Worm (Caenorhabditis elegans) whole organism, young adult: ENCODE measurements around the gene scl-21.

Experiments used
- B0019.2 ChIP-seq: fragments of 200-800 bp; sonication (Bioruptor generic); conservative IDR thresholded peaks from 2 replicates; pipeline ENCODE4 v1.3.6; 2022; ENCODE audit warnings: missing genetic modification reagents, missing genetic modification characterization, missing compliant biosample characterization
- B0261.1 ChIP-seq: sonication (generic microtip); optimal IDR thresholded peaks from 2 replicates; lab custom pipeline; 2016; ENCODE audit warnings: mild to moderate bottlenecking, missing genetic modification characterization, moderate library complexity, missing compliant biosample characterization
- B0336.3 ChIP-seq: fragments of 200-800 bp; sonication (Bioruptor generic); IDR thresholded peaks from 2 replicates; pipeline ENCODE4 v1.3.6; 2022; ENCODE audit warnings: missing genetic modification characterization, missing compliant biosample characterization
- D2030.7 ChIP-seq: fragments of 200-800 bp; sonication (Bioruptor generic); IDR thresholded peaks from 2 replicates; pipeline ENCODE4 v1.3.6; 2022; ENCODE audit warnings: missing genetic modification reagents, missing genetic modification characterization, missing compliant biosample characterization
- F10E7.11 ChIP-seq: sonication (generic microtip); optimal IDR thresholded peaks from 2 replicates; lab custom pipeline; 2017; ENCODE audit warnings: mild to moderate bottlenecking, missing genetic modification characterization, moderate library complexity, missing compliant biosample characterization
- F22D6.2 ChIP-seq: sonication (generic microtip); optimal IDR thresholded peaks from 2 replicates; lab custom pipeline; 2016; ENCODE audit warnings: mild to moderate bottlenecking, missing genetic modification characterization, missing compliant biosample characterization
- F23B12.7 ChIP-seq: sonication (generic microtip); optimal IDR thresholded peaks from 2 replicates; lab custom pipeline; 2017; ENCODE audit warnings: missing genetic modification characterization, mild to moderate bottlenecking, missing compliant biosample characterization, antibody characterized with exemption, moderate library complexity; ENCODE audit not compliant: insufficient read depth
- F33H1.4 ChIP-seq: fragments of 200-800 bp; sonication (Bioruptor generic); IDR thresholded peaks from 2 replicates; pipeline ENCODE4 v1.3.6; 2022; ENCODE audit warnings: missing genetic modification reagents, missing genetic modification characterization, missing compliant biosample characterization
- F52B5.7 ChIP-seq: sonication (generic microtip); optimal IDR thresholded peaks from 2 replicates; lab custom pipeline; 2016; ENCODE audit warnings: mild to moderate bottlenecking, missing genetic modification characterization, missing compliant biosample characterization
- F55B11.4 ChIP-seq: sonication (generic microtip); optimal IDR thresholded peaks from 2 replicates; lab custom pipeline; 2016; ENCODE audit warnings: missing compliant biosample characterization, missing genetic modification characterization, borderline replicate concordance; ENCODE audit not compliant: insufficient read depth
- F57A8.1 ChIP-seq: fragments of 200-800 bp; sonication (Bioruptor generic); optimal IDR thresholded peaks from 2 replicates; lab custom pipeline; 2018; ENCODE audit warnings: mild to moderate bottlenecking, missing genetic modification characterization, moderate library complexity, missing compliant biosample characterization
- K12H6.12 ChIP-seq: fragments of 200-800 bp; sonication (Bioruptor generic); optimal IDR thresholded peaks from 2 replicates; lab custom pipeline; 2018; ENCODE audit warnings: mild to moderate bottlenecking, missing genetic modification characterization, missing compliant biosample characterization
- T26A5.8 ChIP-seq: sonication (generic microtip); optimal IDR thresholded peaks from 2 replicates; lab custom pipeline; 2016; ENCODE audit warnings: missing genetic modification characterization, missing compliant biosample characterization
- Y56A3A.18 ChIP-seq: fragments of 200-800 bp; sonication (Bioruptor generic); IDR thresholded peaks from 2 replicates; pipeline ENCODE4 v1.3.6; 2022; ENCODE audit warnings: missing genetic modification reagents, missing genetic modification characterization, missing compliant biosample characterization
- Y79H2A.3 ChIP-seq: fragments of 200-800 bp; sonication (Bioruptor generic); conservative IDR thresholded peaks from 2 replicates; pipeline ENCODE4 v1.3.6; 2022; ENCODE audit warnings: missing genetic modification reagents, missing genetic modification characterization, missing compliant biosample characterization
- bed-2 ChIP-seq: fragments of 200-800 bp; sonication (Bioruptor generic); IDR thresholded peaks from 2 replicates; pipeline ENCODE4 v1.3.6; 2022; ENCODE audit warnings: missing genetic modification reagents, missing genetic modification characterization, missing compliant biosample characterization
- ceh-100 ChIP-seq: fragments of 200-800 bp; sonication (Bioruptor generic); IDR thresholded peaks from 2 replicates; pipeline ENCODE4 v1.3.6; 2022; ENCODE audit warnings: missing genetic modification reagents, missing genetic modification characterization, missing compliant biosample characterization
- ceh-91 ChIP-seq: fragments of 200-800 bp; sonication (Bioruptor generic); IDR thresholded peaks from 2 replicates; pipeline ENCODE4 v1.3.6; 2022; ENCODE audit warnings: missing genetic modification reagents, missing genetic modification characterization, missing compliant biosample characterization
- dpl-1 ChIP-seq: fragments of 150-350 bp; optimal IDR thresholded peaks from 2 replicates; lab custom pipeline; 2014; ENCODE audit warnings: missing biosample characterization, missing genetic modification reagents, missing genetic modification characterization
- egrh-3 ChIP-seq: fragments of 200-800 bp; sonication (Bioruptor generic); IDR thresholded peaks from 2 replicates; pipeline ENCODE4 v1.3.6; 2022; ENCODE audit warnings: missing genetic modification reagents, missing genetic modification characterization, missing compliant biosample characterization
- ekl-4 ChIP-seq: fragments of 200-800 bp; sonication (Bioruptor generic); IDR thresholded peaks from 2 replicates; pipeline ENCODE4 v1.3.6; 2022; ENCODE audit warnings: missing genetic modification reagents, missing genetic modification characterization, missing compliant biosample characterization
- gei-17 ChIP-seq: fragments of 200-800 bp; sonication (Bioruptor generic); optimal IDR thresholded peaks from 2 replicates; lab custom pipeline; 2018; ENCODE audit warnings: mild to moderate bottlenecking, missing genetic modification characterization, missing compliant biosample characterization
- hlh-26 ChIP-seq: fragments of 200-800 bp; sonication (Bioruptor generic); conservative IDR thresholded peaks from 2 replicates; pipeline ENCODE4 v1.3.6; 2022; ENCODE audit warnings: missing genetic modification reagents, missing genetic modification characterization, missing compliant biosample characterization
- let-607 ChIP-seq, 2 experiments: fragments of 200-800 bp in 1 of 2; sonication (Bioruptor generic) in 1 of 2; sonication (generic microtip) in 1 of 2; optimal IDR thresholded peaks; 2 replicates each; lab custom pipeline; 2016 to 2018; ENCODE audit warnings: mild to moderate bottlenecking in 2 of 2, missing compliant biosample characterization in 2 of 2, missing genetic modification characterization in 2 of 2, moderate library complexity in 2 of 2, missing genotype in 1 of 2
- lir-1 ChIP-seq: fragments of 200-800 bp; sonication (Bioruptor generic); conservative IDR thresholded peaks from 2 replicates; pipeline ENCODE4 v1.3.6; 2022; ENCODE audit warnings: missing genetic modification reagents, missing genetic modification characterization, missing compliant biosample characterization
- madf-6 ChIP-seq: fragments of 200-800 bp; sonication (Bioruptor generic); IDR thresholded peaks from 2 replicates; pipeline ENCODE4 v1.3.6; 2022; ENCODE audit warnings: missing genetic modification reagents, missing genetic modification characterization, missing compliant biosample characterization
- mel-28 ChIP-seq: sonication (generic microtip); optimal IDR thresholded peaks from 2 replicates; lab custom pipeline; 2016; ENCODE audit warnings: borderline replicate concordance, mild to moderate bottlenecking, missing genetic modification characterization, missing compliant biosample characterization
- mes-4 ChIP-seq: sonication (generic microtip); optimal IDR thresholded peaks from 2 replicates; lab custom pipeline; 2016; ENCODE audit warnings: missing genotype, missing genetic modification characterization, missing compliant biosample characterization
- mxl-1 ChIP-seq: sonication (generic microtip); optimal IDR thresholded peaks from 2 replicates; lab custom pipeline; 2016; ENCODE audit warnings: missing genetic modification characterization, missing compliant biosample characterization
- nfyb-1 ChIP-seq: fragments of 200-800 bp; sonication (Bioruptor generic); IDR thresholded peaks from 2 replicates; pipeline ENCODE4 v1.3.6; 2022; ENCODE audit warnings: missing genetic modification reagents, missing genetic modification characterization, missing compliant biosample characterization
- nhr-179 ChIP-seq: sonication (generic microtip); optimal IDR thresholded peaks from 2 replicates; lab custom pipeline; 2016; ENCODE audit warnings: mild to moderate bottlenecking, missing genetic modification characterization, missing compliant biosample characterization
- nhr-90 ChIP-seq: sonication (generic microtip); optimal IDR thresholded peaks from 2 replicates; lab custom pipeline; 2016; ENCODE audit warnings: missing genotype, mild to moderate bottlenecking, missing genetic modification characterization, missing compliant biosample characterization
- rec-8 ChIP-seq, 2 experiments: sonication (generic microtip); optimal IDR thresholded peaks; 2 replicates each; lab custom pipeline; 2016; ENCODE audit warnings: mild to moderate bottlenecking in 2 of 2, missing genetic modification characterization in 2 of 2, missing genetic modification reagents in 2 of 2, missing genotype in 2 of 2, missing biosample characterization in 1 of 2, missing compliant biosample characterization in 1 of 2, moderate library complexity in 1 of 2
- repo-1 ChIP-seq: sonication (generic microtip); optimal IDR thresholded peaks from 2 replicates; lab custom pipeline; 2017; ENCODE audit warnings: mild to moderate bottlenecking, missing genetic modification characterization, missing compliant biosample characterization
- rpc-1 ChIP-seq, 2 experiments: fragments of 150-350 bp in 1 of 2; sonication (generic microtip) in 1 of 2; optimal IDR thresholded peaks; 2 replicates each; lab custom pipeline; 2014 to 2018; ENCODE audit warnings: missing biosample characterization in 1 of 2, missing genetic modification characterization in 1 of 2, missing genetic modification reagents in 1 of 2, missing genotype in 1 of 2
- sdz-38 ChIP-seq: sonication (generic microtip); optimal IDR thresholded peaks from 2 replicates; lab custom pipeline; 2016; ENCODE audit warnings: missing genotype, missing genetic modification characterization, missing compliant biosample characterization
- sea-2 ChIP-seq: fragments of 200-800 bp; sonication (Bioruptor generic); IDR thresholded peaks from 2 replicates; pipeline ENCODE4 v1.3.6; 2022; ENCODE audit warnings: missing genetic modification characterization, missing compliant biosample characterization
- snpc-1.3 ChIP-seq: sonication (generic microtip); optimal IDR thresholded peaks from 2 replicates; lab custom pipeline; 2017; ENCODE audit warnings: missing genetic modification characterization, mild to moderate bottlenecking, missing compliant biosample characterization, antibody characterized with exemption, moderate library complexity, missing genotype, missing genetic modification reagents; ENCODE audit not compliant: insufficient read depth
- snpc-3.4 ChIP-seq: sonication (generic microtip); optimal IDR thresholded peaks from 2 replicates; lab custom pipeline; 2017; ENCODE audit warnings: missing genetic modification characterization, mild to moderate bottlenecking, missing compliant biosample characterization, antibody characterized with exemption, moderate library complexity, missing genotype, missing genetic modification reagents
- snpc-4 ChIP-seq, 5 experiments: fragments of 150-350 bp in 1 of 5; sonication (generic microtip) in 4 of 5; optimal IDR thresholded peaks; 2 replicates each; lab custom pipeline; 2014 to 2018; ENCODE audit warnings: missing genetic modification characterization in 5 of 5, missing biosample characterization in 3 of 5, antibody characterized with exemption in 2 of 5, mild to moderate bottlenecking in 2 of 5, missing compliant biosample characterization in 2 of 5, missing genotype in 2 of 5, moderate library complexity in 2 of 5, missing genetic modification reagents in 1 of 5
- tbp1 ChIP-seq: fragments of 200-800 bp; sonication (Bioruptor generic); optimal IDR thresholded peaks from 2 replicates; lab custom pipeline; 2018; ENCODE audit warnings: mild to moderate bottlenecking, missing genetic modification characterization, missing compliant biosample characterization
- zim-3 ChIP-seq: sonication (generic microtip); optimal IDR thresholded peaks from 2 replicates; lab custom pipeline; 2017; ENCODE audit warnings: mild to moderate bottlenecking, missing genetic modification characterization, moderate library complexity, missing compliant biosample characterization
- ztf-3 ChIP-seq: fragments of 200-800 bp; sonication (Bioruptor generic); optimal IDR thresholded peaks from 2 replicates; lab custom pipeline; 2018; ENCODE audit warnings: mild to moderate bottlenecking, missing genetic modification characterization, missing compliant biosample characterization

The scl-21 gene

ce11 chrV:19484507-19484906 lies 11.0 kb downstream of the scl-21 start, which contains the start of gene Y43F8B.17:
Gene Y43F8B.17, plus strand, starts transcription at chrV:19484721.
- TF ChIP-seq snpc-1.3 (tag; lab: Kevin White, UChicago) (no peak), mxl-1 (tag; lab: Kevin White, UChicago) (no peak), tbp1 (GFP tag; lab: Kevin White, UChicago) (peak; percentile 84), ekl-4 (GFP tag; lab: Robert Waterston, UW) (no peak), ceh-91 (GFP tag; lab: Robert Waterston, UW) (no peak), snpc-4 (GFP tag; optimal IDR thresholded peaks at IDR 0.05; lab: Kevin White, UChicago) (no peak), snpc-4 (tag; optimal IDR thresholded peaks at IDR 0.05; lab: Kevin White, UChicago) (no peak), D2030.7 (GFP tag; lab: Robert Waterston, UW) (no peak), snpc-3.4 (tag; lab: Kevin White, UChicago) (no peak), F33H1.4 (GFP tag; lab: Robert Waterston, UW) (no peak), egrh-3 (GFP tag; lab: Robert Waterston, UW) (no peak), F22D6.2 (tag; lab: Kevin White, UChicago) (no peak), sdz-38 (tag; lab: Kevin White, UChicago) (no peak), ztf-3 (GFP tag; lab: Kevin White, UChicago) (no peak), gei-17 (no peak), zim-3 (tag; lab: Kevin White, UChicago) (no peak), mel-28 (tag; lab: Kevin White, UChicago) (no peak), F10E7.11 (tag; lab: Kevin White, UChicago) (no peak), K12H6.12 (tag; lab: Kevin White, UChicago) (no peak), rpc-1 (optimal IDR thresholded peaks at IDR 0.05; lab: Kevin White, UChicago) (peak; percentile 51), rpc-1 (tag; optimal IDR thresholded peaks at IDR 0.05; lab: Kevin White, UChicago) (peak; percentile 71), F52B5.7 (tag; lab: Kevin White, UChicago) (no peak), dpl-1 (GFP tag; lab: Kevin White, UChicago) (no peak), B0261.1 (tag; lab: Kevin White, UChicago) (peak; percentile 62), F55B11.4 (tag; lab: Kevin White, UChicago) (no peak), sea-2 (no peak), bed-2 (GFP tag; lab: Robert Waterston, UW) (no peak), nhr-179 (tag; lab: Kevin White, UChicago) (no peak)

ce11 chrV:19482535-19482934 lies 13.0 kb downstream of the scl-21 start, which contains the start of gene Y43F8B.22:
Gene Y43F8B.22, plus strand, starts transcription at chrV:19482835.
- no peak for TF ChIP-seq repo-1
- no peak for TF ChIP-seq snpc-3.4 (tag; lab: Kevin White, UChicago)
- no peak for TF ChIP-seq mel-28 (tag; lab: Kevin White, UChicago)
- no peak for TF ChIP-seq F55B11.4 (tag; lab: Kevin White, UChicago)
- no peak for TF ChIP-seq F22D6.2 (tag; lab: Kevin White, UChicago)
- TF ChIP-seq F23B12.7 (tag; lab: Kevin White, UChicago), result no peak
- TF ChIP-seq F57A8.1 (GFP tag; lab: Kevin White, UChicago), result no peak
- no peak for TF ChIP-seq Y79H2A.3 (GFP tag; lab: Robert Waterston, UW)
- TF ChIP-seq T26A5.8 (tag; lab: Kevin White, UChicago), result no peak
- no peak for TF ChIP-seq ceh-100 (GFP tag; lab: Robert Waterston, UW)
- TF ChIP-seq hlh-26 (GFP tag; lab: Robert Waterston, UW), result no peak

ce11 chrV:19477852-19478251 lies 17.6 kb downstream of the scl-21 start, which contains the start of gene Y43F8B.9:
Gene Y43F8B.9, plus strand, starts transcription at chrV:19478152.
- TF ChIP-seq B0019.2 (GFP tag; lab: Robert Waterston, UW) (no peak), Y56A3A.18 (GFP tag; lab: Robert Waterston, UW) (no peak), K12H6.12 (tag; lab: Kevin White, UChicago) (no peak), rec-8 (tag; optimal IDR thresholded peaks at IDR 0.05; lab: Kevin White, UChicago) (no peak), nfyb-1 (GFP tag; lab: Robert Waterston, UW) (no peak), B0336.3 (GFP tag; lab: Robert Waterston, UW) (no peak), mes-4 (no peak), let-607 (tag; optimal IDR thresholded peaks at IDR 0.05; lab: Kevin White, UChicago) (no peak), madf-6 (GFP tag; lab: Robert Waterston, UW) (no peak), lir-1 (GFP tag; lab: Robert Waterston, UW) (no peak), nhr-90 (no peak)
